Worm (Caenorhabditis elegans): ENCODE data around the gene sup-12.

DNA sequence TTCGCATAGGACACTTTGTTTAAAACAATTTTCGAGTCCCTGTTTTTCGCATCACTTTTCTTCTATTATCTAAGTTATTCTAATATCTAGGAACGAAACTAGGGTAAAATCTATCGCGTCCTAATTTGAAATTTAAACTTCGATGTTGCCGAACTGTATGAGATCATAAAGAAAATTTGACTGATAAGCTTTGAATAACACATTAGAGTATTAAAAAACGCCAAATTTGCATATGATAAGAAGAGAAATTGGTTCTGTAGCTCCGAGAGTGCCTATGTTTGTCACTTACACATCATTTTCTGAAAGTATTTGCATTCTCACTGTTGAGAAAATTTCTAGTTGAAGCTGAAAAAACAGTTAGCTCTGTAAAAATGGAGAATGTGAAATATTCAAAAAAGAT, 46.0 kb upstream of the sup-12 start:
- TF ChIP-seq F44E2.7 (GFP tag; IDR thresholded peaks at IDR 0.05) (no peak), lin-1 (GFP tag; IDR thresholded peaks at IDR 0.05) (no peak), nhr-76 (tag; optimal IDR thresholded peaks at IDR 0.05) (no peak), zfp-2 (tag; optimal IDR thresholded peaks at IDR 0.05) (no peak), lim-7 (GFP tag; IDR thresholded peaks at IDR 0.05) (no peak), spr-3 (GFP tag; optimal IDR thresholded peaks at IDR 0.05) (no peak), unc-39 (tag; optimal IDR thresholded peaks at IDR 0.05) (no peak), mdl-1 (tag; optimal IDR thresholded peaks at IDR 0.05) (no peak), lin-29 (GFP tag; IDR thresholded peaks at IDR 0.05) (no peak), aha-1 (tag) (peak; percentile 27)
